Worm (Caenorhabditis elegans): ENCODE results near the gene Y75B8A.7.
"Not testable (repeated sequence)": the region's sequence is repeated elsewhere in the genome, so short reads cannot be mapped to it uniquely, and the experiment has no call there.

Y75B8A.7 gene

DNA sequence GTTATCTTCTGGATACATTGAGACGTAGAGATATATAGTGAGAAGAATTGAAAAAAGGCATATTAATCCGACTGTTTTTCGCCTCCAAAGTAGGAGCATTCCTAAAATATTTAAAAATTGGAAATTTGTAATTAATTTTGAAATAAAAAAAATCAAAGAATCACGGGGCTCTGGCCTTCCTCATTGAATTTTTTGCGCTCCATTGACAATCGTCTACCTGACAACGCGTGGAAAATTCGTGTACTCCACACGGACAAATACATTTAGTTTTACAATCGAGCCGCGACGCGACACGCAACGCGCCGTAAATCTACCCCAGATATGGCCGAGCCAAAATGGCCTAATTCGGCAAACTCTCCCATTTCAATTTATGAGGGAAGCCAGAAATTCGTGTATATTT is 24.4 kb downstream of the Y75B8A.7 start, which contains the start of gene gly-11:
TSS of gene gly-11 (minus strand) at position 101 of the 400 bp plus-strand sequence.
- TF ChIP-seq sptf-1, nhr-12, ceh-39 (tag; optimal IDR thresholded peaks at IDR 0.05): not testable (repeated sequence)

DNA sequence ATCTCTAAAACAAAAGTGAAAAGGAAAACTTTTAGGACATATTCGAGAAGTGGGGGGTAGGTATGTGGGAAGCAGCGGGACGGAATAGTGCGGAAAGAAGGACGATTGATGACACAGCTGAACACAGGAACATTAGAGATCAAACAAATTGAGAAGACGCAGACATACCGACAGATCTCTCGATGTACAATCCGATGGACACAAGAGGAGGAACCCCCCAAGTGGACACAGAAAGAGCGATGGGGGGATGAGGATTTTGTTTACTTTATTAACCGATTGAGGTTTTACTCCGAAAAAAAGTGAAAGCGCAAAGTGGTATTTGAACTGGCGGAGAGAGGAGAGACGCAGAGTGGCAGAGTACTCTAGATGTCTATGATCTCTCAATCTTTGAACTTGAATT is 25.4 kb downstream of the Y75B8A.7 start:
- no peak for TF ChIP-seq bed-3 (GFP tag; optimal IDR thresholded peaks at IDR 0.05)
- TF ChIP-seq hlh-1 (tag; optimal IDR thresholded peaks at IDR 0.05): peak; percentile 2
- TF ChIP-seq mep-1 (tag; optimal IDR thresholded peaks at IDR 0.05): peak; percentile 53
- TF ChIP-seq mab-5 (tag; optimal IDR thresholded peaks at IDR 0.05): no peak
- no peak for TF ChIP-seq nhr-237 (tag; optimal IDR thresholded peaks at IDR 0.05)
- TF ChIP-seq cnd-1 (tag; optimal IDR thresholded peaks at IDR 0.05): no peak
- TF ChIP-seq pha-4 (tag; optimal IDR thresholded peaks at IDR 0.05): peak; percentile 68
- no peak for TF ChIP-seq ztf-11 (tag; optimal IDR thresholded peaks at IDR 0.05)
- no peak for TF ChIP-seq snpc-4 (tag; optimal IDR thresholded peaks at IDR 0.05)
- TF ChIP-seq sptf-1 (tag; optimal IDR thresholded peaks at IDR 0.05): no peak
- TF ChIP-seq nhr-76 (tag; optimal IDR thresholded peaks at IDR 0.05): no peak
- TF ChIP-seq blmp-1 (tag; optimal IDR thresholded peaks at IDR 0.05): peak; percentile 53
- TF ChIP-seq ces-1 (GFP tag; optimal IDR thresholded peaks at IDR 0.05): no peak
- TF ChIP-seq ham-2 (GFP tag; optimal IDR thresholded peaks at IDR 0.05): peak; percentile 58
- no peak for TF ChIP-seq mls-2 (tag; optimal IDR thresholded peaks at IDR 0.05)
- peak; percentile 34 for TF ChIP-seq unc-120 (tag; optimal IDR thresholded peaks at IDR 0.05; ENCODE audit: poor library complexity, severe bottlenecking)
- no peak for TF ChIP-seq drap-1 (GFP tag; optimal IDR thresholded peaks at IDR 0.05)
- TF ChIP-seq ceh-39 (tag; optimal IDR thresholded peaks at IDR 0.05): no peak
- TF ChIP-seq nhr-12 (tag; optimal IDR thresholded peaks at IDR 0.05): no peak
- no peak for TF ChIP-seq nhr-2 (tag; optimal IDR thresholded peaks at IDR 0.05)
- TF ChIP-seq flh-1 (GFP tag; optimal IDR thresholded peaks at IDR 0.05): no peak
- no peak for TF ChIP-seq lsy-2 (tag; optimal IDR thresholded peaks at IDR 0.05)
- no peak for TF ChIP-seq unc-62 (GFP tag; optimal IDR thresholded peaks at IDR 0.05)
- TF ChIP-seq elt-1 (tag; optimal IDR thresholded peaks at IDR 0.05; ENCODE audit: borderline replicate concordance, insufficient read depth): no peak
- TF ChIP-seq nhr-28 (tag; optimal IDR thresholded peaks at IDR 0.05): no peak
- no peak for TF ChIP-seq ceh-43 (GFP tag; optimal IDR thresholded peaks at IDR 0.05)
- no peak for TF ChIP-seq elt-3 (tag; optimal IDR thresholded peaks at IDR 0.05)
- no peak for TF ChIP-seq lin-13 (tag; optimal IDR thresholded peaks at IDR 0.05)
- no peak for TF ChIP-seq unc-39 (tag; optimal IDR thresholded peaks at IDR 0.05)
- no peak for TF ChIP-seq ceh-83 (GFP tag; optimal IDR thresholded peaks at IDR 0.05)
- no peak for TF ChIP-seq sem-2 (GFP tag; optimal IDR thresholded peaks at IDR 0.05)
- no peak for TF ChIP-seq zip-8 (tag; optimal IDR thresholded peaks at IDR 0.05)
- no peak for TF ChIP-seq M03D4.4 (tag; optimal IDR thresholded peaks at IDR 0.05)
- TF ChIP-seq lin-32 (GFP tag; optimal IDR thresholded peaks at IDR 0.05): no peak
- no peak for TF ChIP-seq tbx-8 (GFP tag; optimal IDR thresholded peaks at IDR 0.05)

DNA sequence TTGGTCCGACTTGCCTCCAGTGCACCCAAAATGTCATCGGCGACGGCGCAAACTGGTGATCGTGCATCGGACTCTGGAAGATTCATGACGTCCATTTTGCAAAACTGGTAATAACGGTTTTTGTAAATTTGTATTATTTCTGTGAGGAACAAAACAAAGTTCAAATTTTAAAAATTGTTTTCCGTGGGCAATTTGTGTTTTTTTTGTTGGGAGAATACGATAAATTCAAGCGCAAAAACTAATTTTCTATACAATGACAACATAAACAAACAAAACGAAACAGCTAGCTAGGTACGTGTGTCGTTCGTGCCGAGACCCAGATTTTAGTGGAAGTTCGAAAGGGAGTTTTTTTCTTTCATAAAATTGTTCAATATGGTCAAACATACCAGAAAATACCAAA is 30.2 kb downstream of the Y75B8A.7 start, which contains the start of gene Y75B8A.10:
TSS of gene Y75B8A.10 (minus strand) at position 101 of the 400 bp plus-strand sequence.
- TF ChIP-seq mls-2 (tag; optimal IDR thresholded peaks at IDR 0.05) (no peak), nhr-76 (tag; optimal IDR thresholded peaks at IDR 0.05) (no peak), snpc-4 (tag; optimal IDR thresholded peaks at IDR 0.05) (no peak), ceh-83 (GFP tag; optimal IDR thresholded peaks at IDR 0.05) (no peak)

DNA sequence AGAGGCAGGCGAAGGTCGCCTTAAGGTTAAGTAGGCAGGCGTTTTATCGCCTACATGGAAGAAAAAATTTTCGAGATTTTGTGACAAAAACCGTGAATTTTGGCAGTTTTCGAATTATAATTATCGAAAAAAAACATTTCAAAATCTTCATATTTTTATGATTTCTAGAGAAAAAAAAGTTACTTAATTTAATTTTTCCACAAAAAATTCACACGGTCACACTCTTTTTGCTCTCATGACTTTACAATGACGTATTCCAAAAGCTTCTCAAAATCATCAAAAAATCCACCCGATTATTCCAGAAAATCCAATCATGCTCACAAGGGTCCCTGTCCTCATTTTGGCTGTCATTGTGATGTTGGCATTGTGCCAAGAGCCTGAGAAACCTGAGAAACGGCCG is 33.4 kb downstream of the Y75B8A.7 start, which contains the start of gene lury-1:
TSS of gene lury-1 (plus strand) at position 301 of the 400 bp plus-strand sequence.
- no peak for TF ChIP-seq nhr-76 (tag; optimal IDR thresholded peaks at IDR 0.05)
- no peak for TF ChIP-seq elt-3 (tag; optimal IDR thresholded peaks at IDR 0.05)
- TF ChIP-seq zip-8 (tag; optimal IDR thresholded peaks at IDR 0.05): no peak
- no peak for TF ChIP-seq ceh-39 (tag; optimal IDR thresholded peaks at IDR 0.05)
